Worm (Caenorhabditis elegans) whole organism, midembryonic: ENCODE data around the gene C54G7.1.

Experiments
- T22C8.4 ChIP-seq: fragments of 200-800 bp; sonication (Bioruptor generic); IDR thresholded peaks from 2 replicates; pipeline ENCODE4 v1.3.6; 2022; ENCODE audit warnings: missing genetic modification characterization, missing compliant biosample characterization
- cog-1 ChIP-seq: sonication (generic microtip); optimal IDR thresholded peaks from 2 replicates; lab custom pipeline; 2016; ENCODE audit warnings: missing genetic modification characterization, missing compliant biosample characterization
- flt-1 ChIP-seq: fragments of 200-800 bp; sonication (Bioruptor generic); IDR thresholded peaks from 2 replicates; pipeline ENCODE4 v1.3.6; 2022; ENCODE audit warnings: missing genetic modification characterization, missing compliant biosample characterization
- klf-2 ChIP-seq: fragments of 200-800 bp; sonication (Bioruptor generic); conservative IDR thresholded peaks from 2 replicates; pipeline ENCODE4 v1.3.6; 2022; ENCODE audit warnings: missing genetic modification reagents, missing genetic modification characterization, missing compliant biosample characterization
- med-1 ChIP-seq: sonication (generic microtip); optimal IDR thresholded peaks from 2 replicates; lab custom pipeline; 2017; ENCODE audit warnings: missing genetic modification characterization, mild to moderate bottlenecking, missing compliant biosample characterization, antibody characterized with exemption, missing genetic modification reagents; ENCODE audit not compliant: insufficient read depth
- ref-1 ChIP-seq: fragments of 200-800 bp; sonication (Bioruptor generic); conservative IDR thresholded peaks from 2 replicates; pipeline ENCODE4 v1.3.6; 2022; ENCODE audit warnings: missing genetic modification reagents, missing genetic modification characterization, missing compliant biosample characterization
- tab-1 ChIP-seq: fragments of 200-800 bp; sonication (Bioruptor generic); IDR thresholded peaks from 2 replicates; pipeline ENCODE4 v1.3.6; 2022; ENCODE audit warnings: missing genetic modification characterization, missing compliant biosample characterization
- ztf-23 ChIP-seq: fragments of 200-800 bp; sonication (Bioruptor generic); IDR thresholded peaks from 2 replicates; pipeline ENCODE4 v1.3.6; 2022; ENCODE audit warnings: missing genetic modification reagents, missing genetic modification characterization, missing compliant biosample characterization
- ztf-29 ChIP-seq: fragments of 200-800 bp; sonication (Bioruptor generic); IDR thresholded peaks from 2 replicates; pipeline ENCODE4 v1.3.6; 2022; ENCODE audit warnings: missing genetic modification reagents, missing genetic modification characterization, missing compliant biosample characterization

C54G7.1 gene

DNA sequence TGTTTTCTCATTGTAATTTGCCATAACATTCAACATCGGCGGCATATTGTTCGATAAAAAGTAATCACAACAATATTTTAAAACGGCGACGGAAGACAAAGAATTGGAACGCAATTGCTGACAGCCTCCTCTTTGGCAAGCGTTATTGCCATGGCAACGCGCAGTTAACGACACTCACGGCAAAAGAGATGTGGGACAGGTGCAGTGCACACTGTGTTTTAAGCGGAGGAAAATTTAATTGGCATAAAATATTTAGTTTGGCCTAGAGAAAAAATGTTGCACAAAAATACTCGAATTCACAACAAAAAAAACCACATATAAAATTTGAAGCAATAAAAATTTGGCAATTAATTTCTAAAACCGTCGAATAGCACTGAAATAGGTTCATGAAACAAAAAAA is 8.9 kb downstream of the C54G7.1 start, which contains the start of gene ifta-1:
TSS of gene ifta-1 (minus strand) at position 101 of the 400 bp plus-strand sequence.
- TF ChIP-seq tab-1 (GFP tag; lab: Robert Waterston, UW), result no peak
- no peak for TF ChIP-seq klf-2 (GFP tag; lab: Robert Waterston, UW)
- no peak for TF ChIP-seq ztf-29 (GFP tag; lab: Robert Waterston, UW)
- TF ChIP-seq ztf-23 (GFP tag; lab: Robert Waterston, UW), result no peak
- TF ChIP-seq med-1, result no peak
- no peak for TF ChIP-seq cog-1 (tag; lab: Kevin White, UChicago)
- no peak for TF ChIP-seq flt-1 (GFP tag; lab: Robert Waterston, UW)

DNA sequence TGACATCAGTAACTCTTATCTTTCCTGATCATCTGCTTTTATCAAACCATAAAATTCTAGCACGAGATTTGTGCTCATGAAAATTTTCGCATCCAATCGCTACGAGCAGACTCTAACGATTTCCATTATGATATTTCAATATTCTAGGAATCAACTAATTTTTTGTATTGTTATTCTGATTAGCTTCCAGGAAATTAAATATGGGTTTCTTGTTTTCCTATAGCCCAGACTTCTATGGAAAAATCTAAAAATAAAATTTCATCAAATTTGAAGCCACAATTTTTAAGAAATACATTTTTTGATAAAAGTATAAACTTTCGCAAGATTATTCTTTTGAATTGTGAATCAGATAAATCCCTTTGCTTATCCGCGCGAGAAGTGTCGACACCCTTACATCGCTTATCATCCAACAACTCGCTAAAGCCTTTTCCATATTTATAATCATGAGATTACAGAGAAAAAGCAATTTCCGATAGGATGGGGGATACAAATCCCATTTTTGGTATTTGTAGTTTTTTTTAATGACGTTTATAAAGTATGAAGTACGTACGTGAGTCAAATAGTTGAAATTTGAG is 11.4 kb downstream of the C54G7.1 start:
- no peak for TF ChIP-seq med-1
- no peak for TF ChIP-seq tab-1 (GFP tag; lab: Robert Waterston, UW)
- TF ChIP-seq ztf-29 (GFP tag; lab: Robert Waterston, UW), result no peak
- TF ChIP-seq cog-1 (tag; lab: Kevin White, UChicago), result no peak
- no peak for TF ChIP-seq klf-2 (GFP tag; lab: Robert Waterston, UW)
- TF ChIP-seq flt-1 (GFP tag; lab: Robert Waterston, UW), result no peak

DNA sequence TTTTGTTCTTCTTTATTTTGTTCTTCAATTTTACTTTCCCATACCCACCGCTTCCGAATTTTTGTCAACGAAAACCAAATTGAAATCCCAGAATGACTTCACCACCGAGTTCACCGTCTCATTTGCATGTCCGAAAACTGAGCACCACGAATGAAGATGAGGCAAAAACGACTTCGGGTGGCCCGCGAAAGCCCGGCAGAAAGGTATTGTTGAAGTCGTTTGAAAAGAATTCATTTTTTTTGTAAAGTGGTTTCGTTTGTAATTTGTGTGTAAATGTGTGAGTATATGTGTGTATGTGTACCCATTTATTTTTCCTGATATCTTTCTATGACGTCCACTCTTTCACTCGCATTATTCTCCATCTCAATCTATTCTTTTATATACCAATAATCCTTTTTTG is 14.2 kb downstream of the C54G7.1 start, which contains the start of gene C38C5.1:
TSS of gene C38C5.1 (plus strand) at position 90 of the 400 bp plus-strand sequence.
- TF ChIP-seq flt-1 (GFP tag; lab: Robert Waterston, UW) (no peak), tab-1 (GFP tag; lab: Robert Waterston, UW) (no peak), med-1 (no peak), klf-2 (GFP tag; lab: Robert Waterston, UW) (no peak), cog-1 (tag; lab: Kevin White, UChicago) (no peak)

DNA sequence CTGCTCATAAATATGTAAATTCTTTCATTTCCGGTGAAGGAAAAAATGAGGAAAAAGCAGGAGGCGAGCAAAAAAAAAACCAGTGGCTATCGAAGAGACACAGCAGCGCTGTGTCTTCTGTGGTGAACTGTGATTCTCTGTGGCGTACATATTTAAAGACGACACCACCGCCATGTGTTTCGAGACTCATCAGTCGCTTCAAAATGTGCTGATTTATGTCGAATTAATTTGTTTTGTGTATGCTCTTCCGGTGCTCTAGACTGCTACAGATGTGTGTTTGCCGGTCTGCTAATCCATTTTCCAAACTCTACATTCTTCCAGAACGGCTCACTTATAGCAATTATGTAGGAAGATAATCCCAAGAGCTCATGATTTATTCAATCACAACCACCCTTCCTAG is 21.7 kb downstream of the C54G7.1 start:
- TF ChIP-seq ztf-29 (GFP tag; lab: Robert Waterston, UW), result no peak
- TF ChIP-seq ztf-23 (GFP tag; lab: Robert Waterston, UW), result no peak
- no peak for TF ChIP-seq flt-1 (GFP tag; lab: Robert Waterston, UW)
- TF ChIP-seq klf-2 (GFP tag; lab: Robert Waterston, UW), result no peak
- TF ChIP-seq ref-1 (GFP tag; lab: Robert Waterston, UW), result no peak
- TF ChIP-seq cog-1 (tag; lab: Kevin White, UChicago), result no peak
- TF ChIP-seq T22C8.4 (GFP tag; lab: Robert Waterston, UW), result no peak
- no peak for TF ChIP-seq med-1
- TF ChIP-seq tab-1 (GFP tag; lab: Robert Waterston, UW), result no peak

DNA sequence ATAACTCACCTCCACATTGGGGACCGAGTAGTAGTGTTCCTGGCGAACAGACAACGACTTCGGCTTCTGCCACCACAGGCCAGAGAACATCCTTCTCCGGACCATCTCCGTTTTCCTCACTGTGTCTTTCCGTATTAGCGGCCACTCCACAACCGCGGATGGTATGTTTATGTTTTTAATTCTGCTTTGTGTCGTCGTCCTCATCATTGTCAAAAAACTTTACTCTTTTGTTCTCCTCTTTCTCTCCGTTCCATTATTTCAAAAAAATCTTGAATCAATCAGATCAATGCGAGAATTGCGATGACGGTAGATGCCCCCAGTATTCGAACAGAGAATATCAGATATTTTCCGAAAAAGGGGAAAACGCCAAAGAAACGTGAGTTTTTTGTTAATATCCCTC is 23.7 kb downstream of the C54G7.1 start, which contains the start of gene mec-2:
TSS of gene mec-2 (plus strand) at position 301 of the 400 bp plus-strand sequence.
- TF ChIP-seq tab-1 (GFP tag; lab: Robert Waterston, UW) (no peak), ref-1 (GFP tag; lab: Robert Waterston, UW) (no peak), klf-2 (GFP tag; lab: Robert Waterston, UW) (no peak), ztf-29 (GFP tag; lab: Robert Waterston, UW) (no peak), cog-1 (tag; lab: Kevin White, UChicago) (no peak), flt-1 (GFP tag; lab: Robert Waterston, UW) (no peak), med-1 (no peak), ztf-23 (GFP tag; lab: Robert Waterston, UW) (no peak), T22C8.4 (GFP tag; lab: Robert Waterston, UW) (no peak)

DNA sequence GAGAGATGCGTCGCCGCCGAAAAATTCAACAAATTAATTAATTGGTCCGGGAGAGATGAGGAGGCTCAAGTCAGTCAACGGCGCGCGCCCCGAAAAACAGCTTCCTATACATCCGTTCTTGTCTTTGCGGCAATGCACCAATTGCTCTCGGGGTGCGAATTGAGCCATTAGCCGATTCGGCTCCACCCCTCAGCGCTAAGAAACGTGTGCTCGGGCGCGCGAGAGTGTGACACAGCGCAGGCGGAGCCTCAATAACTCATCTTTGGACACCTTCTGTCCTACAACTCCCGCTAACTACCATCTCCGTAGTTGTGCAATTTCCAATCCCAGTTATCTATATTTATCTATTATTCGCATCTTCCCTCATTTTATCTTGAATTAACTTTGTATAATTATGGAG is 28.9 kb downstream of the C54G7.1 start:
- TF ChIP-seq ref-1 (GFP tag; lab: Robert Waterston, UW), result no peak
- TF ChIP-seq cog-1 (tag; lab: Kevin White, UChicago), result no peak
- no peak for TF ChIP-seq flt-1 (GFP tag; lab: Robert Waterston, UW)
- no peak for TF ChIP-seq ztf-23 (GFP tag; lab: Robert Waterston, UW)
- TF ChIP-seq ztf-29 (GFP tag; lab: Robert Waterston, UW), result no peak
- TF ChIP-seq tab-1 (GFP tag; lab: Robert Waterston, UW), result no peak
- TF ChIP-seq T22C8.4 (GFP tag; lab: Robert Waterston, UW), result no peak
- no peak for TF ChIP-seq klf-2 (GFP tag; lab: Robert Waterston, UW)
- TF ChIP-seq med-1, result no peak

DNA sequence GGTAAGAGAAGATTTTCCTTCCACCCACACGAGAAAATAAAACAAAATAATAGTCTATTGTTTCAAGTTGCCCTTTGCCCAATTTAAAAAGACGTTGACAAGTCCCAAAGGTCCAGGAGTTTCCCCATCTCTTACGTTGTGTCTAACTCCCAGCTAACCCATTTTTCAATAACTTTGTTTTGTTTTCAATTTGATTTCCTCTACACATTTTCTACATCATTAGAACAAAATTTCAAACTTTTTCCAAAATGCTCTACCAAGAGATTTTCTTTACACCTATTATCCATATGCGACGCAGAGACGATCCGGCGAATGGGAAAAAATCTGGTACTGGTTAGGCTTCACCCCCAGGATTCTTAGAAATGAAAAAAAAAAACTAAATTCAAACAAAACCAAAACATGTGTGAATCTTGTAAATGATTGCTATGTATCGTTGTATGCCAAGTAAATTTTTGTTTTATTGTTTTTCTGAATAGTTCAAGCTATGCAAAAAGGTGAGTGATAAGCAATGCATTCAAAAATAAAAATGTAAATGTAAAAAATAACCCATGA is 36.0 kb downstream of the C54G7.1 start:
- TF ChIP-seq flt-1 (GFP tag; lab: Robert Waterston, UW), result no peak
- no peak for TF ChIP-seq cog-1 (tag; lab: Kevin White, UChicago)
- no peak for TF ChIP-seq med-1
- TF ChIP-seq T22C8.4 (GFP tag; lab: Robert Waterston, UW), result no peak
- TF ChIP-seq ztf-29 (GFP tag; lab: Robert Waterston, UW), result no peak
- no peak for TF ChIP-seq tab-1 (GFP tag; lab: Robert Waterston, UW)
- no peak for TF ChIP-seq klf-2 (GFP tag; lab: Robert Waterston, UW)
- TF ChIP-seq ztf-23 (GFP tag; lab: Robert Waterston, UW), result no peak
- TF ChIP-seq ref-1 (GFP tag; lab: Robert Waterston, UW), result no peak

DNA sequence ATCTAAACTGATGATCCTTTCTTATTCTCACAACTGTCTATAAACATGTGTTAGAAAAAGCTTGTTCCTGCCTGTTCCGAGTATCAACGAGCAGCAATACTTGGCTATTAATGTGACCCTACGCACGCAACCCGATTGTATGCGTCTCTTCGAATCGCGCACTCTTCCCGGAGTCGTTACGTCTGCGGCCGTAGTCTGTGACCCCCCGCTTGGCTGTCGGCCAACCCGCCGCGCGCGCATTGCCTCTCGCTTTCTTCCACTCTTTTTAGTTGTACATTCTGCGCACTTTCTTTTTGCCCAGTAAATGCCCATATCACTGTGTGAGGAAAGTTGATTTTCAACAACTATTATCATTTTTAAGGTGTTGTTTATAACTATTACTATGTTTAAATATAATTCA is 48.1 kb downstream of the C54G7.1 start:
- TF ChIP-seq ztf-29 (GFP tag; lab: Robert Waterston, UW) (0 out of 2 replicates have a peak, but pooled peaks have one; percentile 31), cog-1 (tag; lab: Kevin White, UChicago) (peak; percentile 80), flt-1 (GFP tag; lab: Robert Waterston, UW) (peak; percentile 49; the same call in 1 of the 2 replicates), klf-2 (GFP tag; lab: Robert Waterston, UW) (no peak)

DNA sequence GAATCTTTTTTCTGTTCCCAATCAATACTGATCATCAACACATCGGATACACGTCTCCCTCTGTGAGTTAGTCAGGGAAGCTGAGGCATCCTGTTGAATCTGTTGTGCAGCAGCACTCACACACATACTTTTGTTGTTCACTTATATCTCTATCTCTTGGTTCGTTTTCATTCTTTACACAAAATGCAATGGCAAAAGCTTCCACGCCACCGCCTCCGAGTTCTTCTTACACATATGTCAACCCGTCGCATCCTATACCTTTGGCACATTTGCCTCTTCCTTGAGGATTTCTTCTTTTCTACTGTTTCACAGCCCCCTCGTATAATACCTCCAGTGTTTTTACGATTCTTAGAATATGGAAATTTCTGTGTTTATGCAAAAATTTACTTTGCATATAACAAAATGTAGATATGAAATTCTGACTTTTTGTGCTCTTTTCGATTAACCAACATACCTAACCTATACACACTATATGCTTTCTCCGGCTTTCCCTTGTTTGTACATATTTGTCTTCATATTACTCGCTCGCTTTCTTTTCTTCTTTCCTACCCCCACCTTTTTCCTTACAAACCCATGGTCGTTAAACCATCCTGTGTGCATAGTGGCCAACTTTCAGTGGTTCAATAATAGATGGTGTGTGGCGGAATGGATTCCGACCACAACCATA is 48.9 kb downstream of the C54G7.1 start, which contains the start of gene unc-97:
TSS of gene unc-97 (plus strand) at position 617 of the 667 bp plus-strand sequence.
- TF ChIP-seq flt-1 (GFP tag; lab: Robert Waterston, UW) (peak; percentile 32; the same call in 1 of the 2 replicates), ztf-23 (GFP tag; lab: Robert Waterston, UW) (no peak), klf-2 (GFP tag; lab: Robert Waterston, UW) (no peak)
